Worm (Caenorhabditis elegans) whole organism, mixed stage, embryonic: ENCODE results near the gene rbm-22.

Experiments
- M03D4.4 ChIP-seq: sonication (generic microtip); optimal IDR thresholded peaks from 2 replicates; lab custom pipeline; 2017; ENCODE audit warnings: mild to moderate bottlenecking, missing genetic modification characterization, missing compliant biosample characterization
- bed-3 ChIP-seq: fragments of 200-800 bp; sonication (Bioruptor generic); optimal IDR thresholded peaks from 3 replicates; lab custom pipeline; 2018; ENCODE audit warnings: mild to moderate bottlenecking, missing genetic modification characterization, moderate library complexity, missing compliant biosample characterization
- blmp-1 ChIP-seq: fragments of 150-350 bp; optimal IDR thresholded peaks from 2 replicates; lab custom pipeline; 2014; ENCODE audit warnings: missing biosample characterization, missing genetic modification characterization
- ceh-43 ChIP-seq: fragments of 200-800 bp; sonication (Bioruptor generic); optimal IDR thresholded peaks from 2 replicates; lab custom pipeline; 2018; ENCODE audit warnings: mild to moderate bottlenecking, missing genetic modification characterization, moderate library complexity, missing compliant biosample characterization
- ceh-83 ChIP-seq: fragments of 200-800 bp; sonication (Bioruptor generic); optimal IDR thresholded peaks from 2 replicates; lab custom pipeline; 2018; ENCODE audit warnings: mild to moderate bottlenecking, missing genetic modification characterization, missing compliant biosample characterization
- ces-1 ChIP-seq: fragments of 150-350 bp; optimal IDR thresholded peaks from 2 replicates; lab custom pipeline; 2014; ENCODE audit warnings: missing biosample characterization, missing genetic modification reagents, missing genetic modification characterization
- cnd-1 ChIP-seq: fragments of 200-800 bp; sonication (Bioruptor generic); optimal IDR thresholded peaks from 2 replicates; lab custom pipeline; 2018; ENCODE audit warnings: mild to moderate bottlenecking, missing genetic modification characterization, missing compliant biosample characterization
- drap-1 ChIP-seq: fragments of 200-800 bp; sonication (Bioruptor generic); optimal IDR thresholded peaks from 3 replicates; lab custom pipeline; 2018; ENCODE audit warnings: mild to moderate bottlenecking, missing genetic modification characterization, missing compliant biosample characterization
- elt-1 ChIP-seq: sonication (generic microtip); optimal IDR thresholded peaks from 2 replicates; lab custom pipeline; 2017; ENCODE audit warnings: missing genetic modification characterization, mild to moderate bottlenecking, missing compliant biosample characterization, antibody characterized with exemption, moderate library complexity, borderline replicate concordance; ENCODE audit not compliant: insufficient read depth
- elt-3 ChIP-seq: fragments of 150-350 bp; optimal IDR thresholded peaks from 2 replicates; lab custom pipeline; 2014; ENCODE audit warnings: missing biosample characterization, missing genetic modification characterization
- flh-1 ChIP-seq: fragments of 200-800 bp; sonication (Bioruptor generic); optimal IDR thresholded peaks from 2 replicates; lab custom pipeline; 2018; ENCODE audit warnings: mild to moderate bottlenecking, missing genetic modification characterization, moderate library complexity, missing compliant biosample characterization
- ham-2 ChIP-seq: fragments of 200-800 bp; sonication (Bioruptor generic); optimal IDR thresholded peaks from 2 replicates; lab custom pipeline; 2018; ENCODE audit warnings: mild to moderate bottlenecking, missing genetic modification characterization, missing compliant biosample characterization
- hlh-1 ChIP-seq: fragments of 150-350 bp; optimal IDR thresholded peaks from 2 replicates; lab custom pipeline; 2014; ENCODE audit warnings: missing biosample characterization, missing genetic modification reagents, missing genetic modification characterization
- lin-13 ChIP-seq: fragments of 150-350 bp; optimal IDR thresholded peaks from 2 replicates; lab custom pipeline; 2014; ENCODE audit warnings: missing biosample characterization, missing genetic modification characterization
- lin-32 ChIP-seq: fragments of 200-800 bp; sonication (Bioruptor generic); optimal IDR thresholded peaks from 2 replicates; lab custom pipeline; 2018; ENCODE audit warnings: mild to moderate bottlenecking, missing genetic modification characterization, missing compliant biosample characterization
- lsy-2 ChIP-seq: fragments of 150-350 bp; optimal IDR thresholded peaks from 2 replicates; lab custom pipeline; 2014; ENCODE audit warnings: missing biosample characterization, missing genetic modification characterization
- mab-5 ChIP-seq: fragments of 150-350 bp; optimal IDR thresholded peaks from 2 replicates; lab custom pipeline; 2014; ENCODE audit warnings: missing biosample characterization, missing genetic modification characterization
- mep-1 ChIP-seq: fragments of 150-350 bp; optimal IDR thresholded peaks from 2 replicates; lab custom pipeline; 2017; ENCODE audit warnings: missing biosample characterization, missing genetic modification reagents, missing genetic modification characterization, inconsistent platforms
- mls-2 ChIP-seq: sonication (generic microtip); optimal IDR thresholded peaks from 2 replicates; lab custom pipeline; 2016; ENCODE audit warnings: mild to moderate bottlenecking, missing genetic modification characterization, moderate library complexity, missing compliant biosample characterization
- nhr-12 ChIP-seq: fragments of 150-350 bp; optimal IDR thresholded peaks from 2 replicates; lab custom pipeline; 2014; ENCODE audit warnings: missing biosample characterization, missing genetic modification characterization
- nhr-2 ChIP-seq: fragments of 150-350 bp; optimal IDR thresholded peaks from 2 replicates; lab custom pipeline; 2014; ENCODE audit warnings: missing biosample characterization, missing genetic modification characterization
- nhr-237 ChIP-seq: fragments of 150-350 bp; optimal IDR thresholded peaks from 2 replicates; lab custom pipeline; 2014; ENCODE audit warnings: missing biosample characterization, missing genetic modification characterization
- nhr-28 ChIP-seq: fragments of 150-350 bp; optimal IDR thresholded peaks from 2 replicates; lab custom pipeline; 2014; ENCODE audit warnings: missing biosample characterization, missing genetic modification characterization
- nhr-76 ChIP-seq: sonication (generic microtip); optimal IDR thresholded peaks from 2 replicates; lab custom pipeline; 2017; ENCODE audit warnings: missing biosample characterization, missing genetic modification characterization
- pha-4 ChIP-seq: fragments of 150-350 bp; optimal IDR thresholded peaks from 2 replicates; lab custom pipeline; 2018; ENCODE audit warnings: missing biosample characterization, missing genetic modification reagents, missing genetic modification characterization
- sem-2 ChIP-seq: fragments of 200-800 bp; sonication (Bioruptor generic); optimal IDR thresholded peaks from 2 replicates; lab custom pipeline; 2018; ENCODE audit warnings: mild to moderate bottlenecking, missing genetic modification characterization, missing compliant biosample characterization
- snpc-4 ChIP-seq: fragments of 150-350 bp; optimal IDR thresholded peaks from 2 replicates; lab custom pipeline; 2014; ENCODE audit warnings: missing biosample characterization, missing genetic modification characterization
- sptf-1 ChIP-seq: sonication (generic microtip); optimal IDR thresholded peaks from 2 replicates; lab custom pipeline; 2017; ENCODE audit warnings: mild to moderate bottlenecking, missing genetic modification characterization, moderate library complexity, missing compliant biosample characterization
- tbx-8 ChIP-seq: fragments of 200-800 bp; sonication (Bioruptor generic); optimal IDR thresholded peaks from 2 replicates; lab custom pipeline; 2018; ENCODE audit warnings: mild to moderate bottlenecking, missing genetic modification characterization, moderate library complexity, missing compliant biosample characterization
- unc-120 ChIP-seq: sonication (generic microtip); optimal IDR thresholded peaks from 2 replicates; lab custom pipeline; 2017; ENCODE audit warnings: missing genetic modification characterization, missing compliant biosample characterization; ENCODE audit not compliant: poor library complexity, severe bottlenecking
- unc-39 ChIP-seq: fragments of 150-350 bp; optimal IDR thresholded peaks from 2 replicates; lab custom pipeline; 2014; ENCODE audit warnings: missing biosample characterization, missing genetic modification characterization
- unc-62 ChIP-seq: fragments of 150-350 bp; optimal IDR thresholded peaks from 2 replicates; lab custom pipeline; 2014; ENCODE audit warnings: missing biosample characterization, missing genetic modification reagents, missing genetic modification characterization
- ztf-11 ChIP-seq: fragments of 150-350 bp; optimal IDR thresholded peaks from 2 replicates; lab custom pipeline; 2014; ENCODE audit warnings: missing biosample characterization, missing genetic modification characterization

Gene rbm-22

DNA sequence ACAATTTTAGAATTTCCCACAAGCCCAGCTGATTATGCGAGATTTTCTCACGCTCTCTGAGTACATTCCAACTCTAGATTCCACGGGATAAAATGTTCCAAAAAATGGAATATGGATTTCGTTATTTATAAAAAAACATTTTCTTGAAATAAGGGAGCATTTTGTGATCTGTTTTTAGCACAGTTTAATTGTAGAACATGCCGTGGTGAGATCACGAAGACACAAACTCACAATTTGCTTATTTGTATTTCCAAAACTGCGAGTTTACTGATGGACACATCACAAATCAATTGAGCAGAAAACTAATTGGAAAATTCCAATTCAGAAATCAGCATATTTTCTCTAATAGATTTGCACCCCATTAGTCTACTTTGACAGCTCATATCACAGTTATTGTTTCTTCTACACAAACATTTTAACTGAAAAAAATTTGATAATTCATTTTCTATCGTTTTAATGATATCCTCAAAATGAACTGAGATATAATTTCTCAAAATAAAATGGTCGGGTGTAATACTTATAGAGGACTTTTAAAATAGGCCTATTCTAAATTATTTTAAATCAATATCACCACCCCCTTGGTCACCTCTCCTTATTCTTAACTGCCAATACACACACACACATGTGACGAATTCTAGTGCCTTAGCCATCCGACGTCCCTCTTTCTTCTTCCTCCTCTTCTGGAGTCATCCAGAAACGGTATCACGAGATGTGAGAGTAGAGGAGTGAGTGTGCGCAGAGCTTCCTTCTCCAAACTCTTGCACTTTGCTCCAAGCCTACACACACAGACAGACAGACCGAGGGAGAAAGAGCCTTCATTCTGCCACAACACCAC is 40.1 kb upstream of the rbm-22 start:
- no peak for TF ChIP-seq lsy-2 (tag; lab: Kevin White, UChicago)
- TF ChIP-seq nhr-28, result no peak
- no peak for TF ChIP-seq elt-1 (tag; lab: Kevin White, UChicago)
- TF ChIP-seq sptf-1 (tag; lab: Kevin White, UChicago), result no peak
- TF ChIP-seq ceh-43 (GFP tag; lab: Kevin White, UChicago), result no peak
- no peak for TF ChIP-seq snpc-4 (tag; lab: Kevin White, UChicago)
- TF ChIP-seq pha-4, result no peak
- no peak for TF ChIP-seq ztf-11
- no peak for TF ChIP-seq lin-13

DNA sequence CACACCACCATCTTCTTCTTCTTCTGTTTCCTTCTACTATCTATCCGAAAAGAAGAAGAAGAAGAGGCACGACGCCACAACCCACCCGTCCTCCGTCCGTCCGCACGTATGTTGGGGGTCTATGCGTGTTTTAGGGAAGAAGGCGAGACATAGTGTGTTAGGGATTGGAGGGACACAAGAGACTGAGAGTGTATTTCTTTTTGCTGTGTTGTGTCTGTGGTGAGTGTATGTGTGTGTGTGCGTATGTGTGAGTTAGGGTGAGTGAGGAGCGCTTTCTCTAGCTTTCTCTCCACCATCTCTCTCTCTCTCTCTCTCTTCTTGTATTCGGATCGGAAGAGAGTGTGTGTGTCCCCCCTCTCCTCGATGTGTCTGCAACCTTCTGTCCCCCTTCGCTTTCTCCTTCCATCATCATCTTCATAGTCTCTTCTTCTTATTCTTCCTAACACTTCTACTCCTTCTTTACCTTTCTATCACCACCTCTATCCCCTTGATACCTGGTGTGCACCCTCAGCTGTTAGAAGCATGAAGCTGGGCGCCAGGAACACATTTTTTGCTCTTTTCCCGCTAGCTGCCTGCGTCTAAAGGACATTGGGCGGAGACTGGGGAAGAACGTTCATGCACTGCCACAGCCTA is 39.4 kb upstream of the rbm-22 start:
- TF ChIP-seq unc-39, result peak; percentile 73
- TF ChIP-seq nhr-2, result peak; percentile 63
- no peak for TF ChIP-seq nhr-28
- TF ChIP-seq unc-120 (tag; lab: Kevin White, UChicago), result peak; percentile 90
- TF ChIP-seq unc-62 (GFP tag; lab: Kevin White, UChicago), result peak; percentile 88
- TF ChIP-seq snpc-4 (tag; lab: Kevin White, UChicago), result no peak
- TF ChIP-seq lin-13, result no peak
- no peak for TF ChIP-seq bed-3
- TF ChIP-seq ztf-11, result peak; percentile 84
- peak; percentile 80 for TF ChIP-seq nhr-237 (tag; lab: Kevin White, UChicago)
- TF ChIP-seq M03D4.4 (tag; lab: Kevin White, UChicago), result peak; percentile 72
- TF ChIP-seq elt-1 (tag; lab: Kevin White, UChicago), result peak; percentile 61
- peak; percentile 48 for TF ChIP-seq drap-1 (GFP tag; lab: Kevin White, UChicago)
- no peak for TF ChIP-seq flh-1
- peak; percentile 90 for TF ChIP-seq pha-4
- peak; percentile 42 for TF ChIP-seq cnd-1 (tag; lab: Kevin White, UChicago)
- TF ChIP-seq sptf-1 (tag; lab: Kevin White, UChicago), result peak; percentile 77
- TF ChIP-seq nhr-12 (tag; lab: Kevin White, UChicago), result no peak
- TF ChIP-seq mab-5 (tag; lab: Kevin White, UChicago), result no peak
- TF ChIP-seq ham-2 (GFP tag; lab: Kevin White, UChicago), result peak; percentile 92
- peak; percentile 57 for TF ChIP-seq ceh-83
- TF ChIP-seq hlh-1 (tag; lab: Kevin White, UChicago), result peak; percentile 63
- TF ChIP-seq blmp-1, result peak; percentile 77
- no peak for TF ChIP-seq sem-2 (GFP tag; lab: Kevin White, UChicago)
- peak; percentile 3 for TF ChIP-seq tbx-8 (GFP tag; lab: Kevin White, UChicago)
- peak; percentile 71 for TF ChIP-seq lsy-2 (tag; lab: Kevin White, UChicago)
- TF ChIP-seq mls-2 (tag; lab: Kevin White, UChicago), result peak; percentile 61
- TF ChIP-seq lin-32, result no peak
- TF ChIP-seq mep-1 (tag; lab: Kevin White, UChicago), result peak; percentile 81
- TF ChIP-seq nhr-76, result no peak
- TF ChIP-seq ces-1 (GFP tag; lab: Kevin White, UChicago), result peak; percentile 76
- peak; percentile 7 for TF ChIP-seq elt-3 (tag; lab: Kevin White, UChicago)

DNA sequence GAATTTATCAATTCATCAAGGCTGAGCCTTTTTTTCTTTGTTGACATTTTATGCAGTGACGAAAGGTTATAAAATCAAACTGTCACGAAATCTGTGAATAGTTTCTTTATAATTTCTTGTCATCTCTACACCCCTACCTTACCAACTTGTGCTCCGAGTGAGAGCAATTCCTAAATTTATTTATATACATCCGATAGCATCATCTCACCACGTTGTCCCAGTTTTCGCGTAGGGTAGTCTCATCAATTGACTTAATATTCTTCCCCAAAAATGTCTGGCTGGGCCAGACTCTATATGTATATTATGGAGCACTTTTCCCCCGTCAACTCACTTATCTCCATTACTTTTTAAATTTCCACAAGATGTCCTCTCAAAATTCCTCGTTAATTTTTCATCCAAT is 35.8 kb upstream of the rbm-22 start:
- TF ChIP-seq lin-13, result no peak
- TF ChIP-seq tbx-8 (GFP tag; lab: Kevin White, UChicago), result no peak
- TF ChIP-seq nhr-2, result no peak

DNA sequence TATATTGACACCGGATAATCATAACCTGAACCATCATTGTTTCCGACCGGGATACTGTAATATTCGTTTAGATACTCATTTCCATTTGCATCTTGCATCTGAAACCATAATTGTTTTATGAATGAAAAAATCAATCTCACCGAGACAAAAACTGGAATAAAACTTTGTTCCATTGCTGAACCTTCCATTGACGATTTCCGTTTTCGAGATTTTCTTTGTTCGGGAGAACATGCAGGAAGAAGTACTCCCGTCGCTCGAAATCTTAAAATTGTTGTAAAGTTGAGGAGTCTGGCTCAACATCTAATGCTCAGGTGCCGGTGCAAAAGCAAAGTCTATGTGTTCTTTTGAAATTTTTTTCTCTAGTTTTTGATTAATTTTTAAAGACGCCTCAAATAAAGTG is 35.2 kb upstream of the rbm-22 start:
- no peak for TF ChIP-seq tbx-8 (GFP tag; lab: Kevin White, UChicago)
- no peak for TF ChIP-seq elt-1 (tag; lab: Kevin White, UChicago)
- TF ChIP-seq M03D4.4 (tag; lab: Kevin White, UChicago), result no peak
- no peak for TF ChIP-seq cnd-1 (tag; lab: Kevin White, UChicago)
- no peak for TF ChIP-seq pha-4
- no peak for TF ChIP-seq nhr-28
- no peak for TF ChIP-seq unc-62 (GFP tag; lab: Kevin White, UChicago)
- no peak for TF ChIP-seq ces-1 (GFP tag; lab: Kevin White, UChicago)
- TF ChIP-seq snpc-4 (tag; lab: Kevin White, UChicago), result no peak
- TF ChIP-seq blmp-1, result no peak
- TF ChIP-seq nhr-2, result no peak
- no peak for TF ChIP-seq sptf-1 (tag; lab: Kevin White, UChicago)
- TF ChIP-seq bed-3, result no peak
- TF ChIP-seq mep-1 (tag; lab: Kevin White, UChicago), result no peak
- TF ChIP-seq nhr-76, result no peak
- TF ChIP-seq, all 35 proteins: peak for 0
